Worm (Caenorhabditis elegans) whole organism, mixed stage, embryonic: ENCODE results near the gene idpp-14.

Source experiments
- mep-1 ChIP-seq: fragments of 150-350 bp; optimal IDR thresholded peaks from 2 replicates; lab custom pipeline; 2017; ENCODE audit warnings: missing biosample characterization, missing genetic modification reagents, missing genetic modification characterization, inconsistent platforms
- nhr-12 ChIP-seq: fragments of 150-350 bp; optimal IDR thresholded peaks from 2 replicates; lab custom pipeline; 2014; ENCODE audit warnings: missing biosample characterization, missing genetic modification characterization
- nhr-2 ChIP-seq: fragments of 150-350 bp; optimal IDR thresholded peaks from 2 replicates; lab custom pipeline; 2014; ENCODE audit warnings: missing biosample characterization, missing genetic modification characterization
- nhr-237 ChIP-seq: fragments of 150-350 bp; optimal IDR thresholded peaks from 2 replicates; lab custom pipeline; 2014; ENCODE audit warnings: missing biosample characterization, missing genetic modification characterization
- pha-4 ChIP-seq: fragments of 150-350 bp; optimal IDR thresholded peaks from 2 replicates; lab custom pipeline; 2018; ENCODE audit warnings: missing biosample characterization, missing genetic modification reagents, missing genetic modification characterization
- unc-120 ChIP-seq: sonication (generic microtip); optimal IDR thresholded peaks from 2 replicates; lab custom pipeline; 2017; ENCODE audit warnings: missing genetic modification characterization, missing compliant biosample characterization; ENCODE audit not compliant: poor library complexity, severe bottlenecking
- ztf-11 ChIP-seq: fragments of 150-350 bp; optimal IDR thresholded peaks from 2 replicates; lab custom pipeline; 2014; ENCODE audit warnings: missing biosample characterization, missing genetic modification characterization

ce11 chrX:16076470-16076869 is 5.7 kb upstream of the idpp-14 start, which contains the start of gene C30F2.4:
- no peak for TF ChIP-seq nhr-12
- no peak for TF ChIP-seq pha-4
- TF ChIP-seq nhr-237 (tag; lab: Kevin White, UChicago): no peak
- no peak for TF ChIP-seq mep-1 (tag; lab: Kevin White, UChicago)
- TF ChIP-seq unc-120 (tag; lab: Kevin White, UChicago): no peak
- no peak for TF ChIP-seq nhr-2 (tag; lab: Kevin White, UChicago)
- TF ChIP-seq ztf-11: no peak
